Worm (Caenorhabditis elegans) whole organism, L3 larva: Measurements from ENCODE around the gene F58F12.2.

Experiments
- ceh-28 ChIP-seq: fragments of 150-350 bp; optimal IDR thresholded peaks from 2 replicates; lab custom pipeline; 2014; ENCODE audit warnings: missing biosample characterization, missing genetic modification reagents, missing genetic modification characterization
- nhr-12 ChIP-seq: fragments of 150-350 bp; optimal IDR thresholded peaks from 2 replicates; lab custom pipeline; 2014; ENCODE audit warnings: missing biosample characterization, missing genetic modification characterization
- nhr-77 ChIP-seq: fragments of 150-350 bp; optimal IDR thresholded peaks from 2 replicates; lab custom pipeline; 2014; ENCODE audit warnings: missing biosample characterization, missing genetic modification characterization
- skn-1 ChIP-seq: fragments of 150-350 bp; optimal IDR thresholded peaks from 2 replicates; lab custom pipeline; 2014; ENCODE audit warnings: missing biosample characterization, missing genetic modification characterization
- unc-39 ChIP-seq: sonication (generic microtip); optimal IDR thresholded peaks from 4 replicates; lab custom pipeline; 2017; ENCODE audit warnings: missing biosample characterization, missing genetic modification characterization
- unc-62 ChIP-seq: fragments of 150-350 bp; sonication (generic microtip); optimal IDR thresholded peaks from 4 replicates; lab custom pipeline; 2014; ENCODE audit warnings: missing biosample characterization, missing genetic modification reagents, missing genetic modification characterization
- zag-1 ChIP-seq: fragments of 150-350 bp; optimal IDR thresholded peaks from 2 replicates; lab custom pipeline; 2014; ENCODE audit warnings: missing biosample characterization, missing genetic modification characterization

ce11 chrII:6376693-6377092, 11.1 kb downstream of the F58F12.2 start:
- TF ChIP-seq unc-39 (tag; lab: Kevin White, UChicago) (no peak), nhr-12 (no peak), zag-1 (tag; lab: Kevin White, UChicago) (no peak), skn-1 (tag; lab: Kevin White, UChicago) (no peak), nhr-77 (tag; lab: Kevin White, UChicago) (no peak), unc-62 (no peak), ceh-28 (tag; lab: Kevin White, UChicago) (no peak)
